Fruit fly (Drosophila melanogaster) whole organism: Measurements from ENCODE around the gene disco-r.

Experiments used
- CG8478 ChIP-seq: fragments of >200 bp; optimal IDR thresholded peaks from 2 replicates; lab custom pipeline; 2018; ENCODE audit warnings: inconsistent platforms
- Dll ChIP-seq: fragments of >200 bp; optimal IDR thresholded peaks from 2 replicates; lab custom pipeline; 2017
- pan ChIP-seq: fragments of >200 bp; optimal IDR thresholded peaks from 2 replicates; lab custom pipeline; 2017
- usp ChIP-seq: fragments of >200 bp; optimal IDR thresholded peaks from 2 replicates; lab custom pipeline; 2017; ENCODE audit warnings: missing biosample characterization, missing genetic modification characterization, mixed read lengths

dm6 chrX:16091431-16091990 lies 57.3 kb downstream of the disco-r start, which contains the start of gene Tob:
- TF ChIP-seq Dll (lab: Kevin White, UChicago) (no peak), usp (no peak), pan (no peak), CG8478 (lab: Kevin White, UChicago) (no peak)
